Worm (Caenorhabditis elegans) whole organism, mixed stage, embryonic: Measurements from ENCODE around the gene nprt-1.
A peak's percentile ranks its signal among the peaks of the same experiment; 100 is the strongest.

ENCODE experiments used
- M03D4.4 ChIP-seq: sonication (generic microtip); optimal IDR thresholded peaks from 2 replicates; lab custom pipeline; 2017; ENCODE audit warnings: mild to moderate bottlenecking, missing genetic modification characterization, missing compliant biosample characterization
- bed-3 ChIP-seq: fragments of 200-800 bp; sonication (Bioruptor generic); optimal IDR thresholded peaks from 3 replicates; lab custom pipeline; 2018; ENCODE audit warnings: mild to moderate bottlenecking, missing genetic modification characterization, moderate library complexity, missing compliant biosample characterization
- blmp-1 ChIP-seq: fragments of 150-350 bp; optimal IDR thresholded peaks from 2 replicates; lab custom pipeline; 2014; ENCODE audit warnings: missing biosample characterization, missing genetic modification characterization
- ceh-39 ChIP-seq: fragments of 150-350 bp; optimal IDR thresholded peaks from 2 replicates; lab custom pipeline; 2014; ENCODE audit warnings: missing biosample characterization, missing genetic modification characterization
- ceh-43 ChIP-seq: fragments of 200-800 bp; sonication (Bioruptor generic); optimal IDR thresholded peaks from 2 replicates; lab custom pipeline; 2018; ENCODE audit warnings: mild to moderate bottlenecking, missing genetic modification characterization, moderate library complexity, missing compliant biosample characterization
- ceh-83 ChIP-seq: fragments of 200-800 bp; sonication (Bioruptor generic); optimal IDR thresholded peaks from 2 replicates; lab custom pipeline; 2018; ENCODE audit warnings: mild to moderate bottlenecking, missing genetic modification characterization, missing compliant biosample characterization
- ces-1 ChIP-seq: fragments of 150-350 bp; optimal IDR thresholded peaks from 2 replicates; lab custom pipeline; 2014; ENCODE audit warnings: missing biosample characterization, missing genetic modification reagents, missing genetic modification characterization
- cnd-1 ChIP-seq: fragments of 200-800 bp; sonication (Bioruptor generic); optimal IDR thresholded peaks from 2 replicates; lab custom pipeline; 2018; ENCODE audit warnings: mild to moderate bottlenecking, missing genetic modification characterization, missing compliant biosample characterization
- elt-3 ChIP-seq: fragments of 150-350 bp; optimal IDR thresholded peaks from 2 replicates; lab custom pipeline; 2014; ENCODE audit warnings: missing biosample characterization, missing genetic modification characterization
- flh-1 ChIP-seq: fragments of 200-800 bp; sonication (Bioruptor generic); optimal IDR thresholded peaks from 2 replicates; lab custom pipeline; 2018; ENCODE audit warnings: mild to moderate bottlenecking, missing genetic modification characterization, moderate library complexity, missing compliant biosample characterization
- ham-2 ChIP-seq: fragments of 200-800 bp; sonication (Bioruptor generic); optimal IDR thresholded peaks from 2 replicates; lab custom pipeline; 2018; ENCODE audit warnings: mild to moderate bottlenecking, missing genetic modification characterization, missing compliant biosample characterization
- hlh-1 ChIP-seq: fragments of 150-350 bp; optimal IDR thresholded peaks from 2 replicates; lab custom pipeline; 2014; ENCODE audit warnings: missing biosample characterization, missing genetic modification reagents, missing genetic modification characterization
- lin-13 ChIP-seq: fragments of 150-350 bp; optimal IDR thresholded peaks from 2 replicates; lab custom pipeline; 2014; ENCODE audit warnings: missing biosample characterization, missing genetic modification characterization
- lin-32 ChIP-seq: fragments of 200-800 bp; sonication (Bioruptor generic); optimal IDR thresholded peaks from 2 replicates; lab custom pipeline; 2018; ENCODE audit warnings: mild to moderate bottlenecking, missing genetic modification characterization, missing compliant biosample characterization
- lsy-2 ChIP-seq: fragments of 150-350 bp; optimal IDR thresholded peaks from 2 replicates; lab custom pipeline; 2014; ENCODE audit warnings: missing biosample characterization, missing genetic modification characterization
- mep-1 ChIP-seq: fragments of 150-350 bp; optimal IDR thresholded peaks from 2 replicates; lab custom pipeline; 2017; ENCODE audit warnings: missing biosample characterization, missing genetic modification reagents, missing genetic modification characterization, inconsistent platforms
- mls-2 ChIP-seq: sonication (generic microtip); optimal IDR thresholded peaks from 2 replicates; lab custom pipeline; 2016; ENCODE audit warnings: mild to moderate bottlenecking, missing genetic modification characterization, moderate library complexity, missing compliant biosample characterization
- nhr-12 ChIP-seq: fragments of 150-350 bp; optimal IDR thresholded peaks from 2 replicates; lab custom pipeline; 2014; ENCODE audit warnings: missing biosample characterization, missing genetic modification characterization
- nhr-2 ChIP-seq: fragments of 150-350 bp; optimal IDR thresholded peaks from 2 replicates; lab custom pipeline; 2014; ENCODE audit warnings: missing biosample characterization, missing genetic modification characterization
- nhr-237 ChIP-seq: fragments of 150-350 bp; optimal IDR thresholded peaks from 2 replicates; lab custom pipeline; 2014; ENCODE audit warnings: missing biosample characterization, missing genetic modification characterization
- nhr-28 ChIP-seq: fragments of 150-350 bp; optimal IDR thresholded peaks from 2 replicates; lab custom pipeline; 2014; ENCODE audit warnings: missing biosample characterization, missing genetic modification characterization
- nhr-76 ChIP-seq: sonication (generic microtip); optimal IDR thresholded peaks from 2 replicates; lab custom pipeline; 2017; ENCODE audit warnings: missing biosample characterization, missing genetic modification characterization
- pha-4 ChIP-seq: fragments of 150-350 bp; optimal IDR thresholded peaks from 2 replicates; lab custom pipeline; 2018; ENCODE audit warnings: missing biosample characterization, missing genetic modification reagents, missing genetic modification characterization
- sem-2 ChIP-seq: fragments of 200-800 bp; sonication (Bioruptor generic); optimal IDR thresholded peaks from 2 replicates; lab custom pipeline; 2018; ENCODE audit warnings: mild to moderate bottlenecking, missing genetic modification characterization, missing compliant biosample characterization
- snpc-4 ChIP-seq: fragments of 150-350 bp; optimal IDR thresholded peaks from 2 replicates; lab custom pipeline; 2014; ENCODE audit warnings: missing biosample characterization, missing genetic modification characterization
- sptf-1 ChIP-seq: sonication (generic microtip); optimal IDR thresholded peaks from 2 replicates; lab custom pipeline; 2017; ENCODE audit warnings: mild to moderate bottlenecking, missing genetic modification characterization, moderate library complexity, missing compliant biosample characterization
- tbx-8 ChIP-seq: fragments of 200-800 bp; sonication (Bioruptor generic); optimal IDR thresholded peaks from 2 replicates; lab custom pipeline; 2018; ENCODE audit warnings: mild to moderate bottlenecking, missing genetic modification characterization, moderate library complexity, missing compliant biosample characterization
- unc-120 ChIP-seq: sonication (generic microtip); optimal IDR thresholded peaks from 2 replicates; lab custom pipeline; 2017; ENCODE audit warnings: missing genetic modification characterization, missing compliant biosample characterization; ENCODE audit not compliant: poor library complexity, severe bottlenecking
- unc-39 ChIP-seq: fragments of 150-350 bp; optimal IDR thresholded peaks from 2 replicates; lab custom pipeline; 2014; ENCODE audit warnings: missing biosample characterization, missing genetic modification characterization
- unc-62 ChIP-seq: fragments of 150-350 bp; optimal IDR thresholded peaks from 2 replicates; lab custom pipeline; 2014; ENCODE audit warnings: missing biosample characterization, missing genetic modification reagents, missing genetic modification characterization
- zip-8 ChIP-seq: fragments of 150-350 bp; optimal IDR thresholded peaks from 2 replicates; lab custom pipeline; 2014; ENCODE audit warnings: missing biosample characterization, missing genetic modification characterization
- ztf-11 ChIP-seq: fragments of 150-350 bp; optimal IDR thresholded peaks from 2 replicates; lab custom pipeline; 2014; ENCODE audit warnings: missing biosample characterization, missing genetic modification characterization

The nprt-1 gene

DNA sequence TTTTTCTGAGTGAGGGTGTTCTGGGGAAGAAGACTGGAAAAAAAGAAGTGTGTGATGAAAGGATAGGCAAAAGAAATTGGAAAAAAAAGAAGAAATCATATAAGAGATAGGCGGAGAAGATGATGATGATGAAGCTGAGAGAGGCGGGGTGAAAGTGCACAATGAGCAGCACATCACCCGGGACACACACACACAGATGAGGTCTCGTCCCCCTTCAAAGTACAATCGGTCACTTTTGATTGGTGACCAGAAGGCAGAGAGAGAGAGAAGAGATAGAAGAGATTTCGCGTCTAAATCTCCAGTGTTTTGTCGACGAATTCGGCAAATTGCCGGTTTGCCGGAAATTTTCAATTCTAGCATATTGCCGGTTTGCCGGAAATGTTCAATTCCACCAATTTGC lies 5.0 kb downstream of the nprt-1 start:
- TF ChIP-seq sem-2 (GFP tag; lab: Kevin White, UChicago) (no peak), nhr-12 (no peak), unc-39 (tag; lab: Kevin White, UChicago) (no peak), sptf-1 (no peak), snpc-4 (no peak), lin-13 (no peak), hlh-1 (peak; percentile 36), ztf-11 (tag; lab: Kevin White, UChicago) (no peak), unc-62 (GFP tag; lab: Kevin White, UChicago) (peak; percentile 39), zip-8 (tag; lab: Kevin White, UChicago) (no peak), ces-1 (GFP tag; lab: Kevin White, UChicago) (no peak), ham-2 (GFP tag; lab: Kevin White, UChicago) (no peak), elt-3 (tag; lab: Kevin White, UChicago) (no peak), pha-4 (tag; lab: Kevin White, UChicago) (no peak), flh-1 (no peak), mls-2 (tag; lab: Kevin White, UChicago) (no peak), unc-120 (tag; lab: Kevin White, UChicago) (peak; percentile 1), M03D4.4 (tag; lab: Kevin White, UChicago) (no peak), ceh-43 (GFP tag; lab: Kevin White, UChicago) (no peak), lin-32 (no peak), cnd-1 (tag; lab: Kevin White, UChicago) (no peak), nhr-2 (tag; lab: Kevin White, UChicago) (no peak)

- TF ChIP-seq nhr-237 (tag; lab: Kevin White, UChicago) = no peak
- no peak for TF ChIP-seq nhr-12
- TF ChIP-seq snpc-4 = no peak
- TF ChIP-seq unc-120 (tag; lab: Kevin White, UChicago) = no peak
- TF ChIP-seq nhr-76 = no peak
- no peak for TF ChIP-seq sptf-1
- no peak for TF ChIP-seq ces-1 (GFP tag; lab: Kevin White, UChicago)
- TF ChIP-seq cnd-1 (tag; lab: Kevin White, UChicago) = no peak
- no peak for TF ChIP-seq ceh-43 (GFP tag; lab: Kevin White, UChicago)
- no peak for TF ChIP-seq pha-4 (tag; lab: Kevin White, UChicago)
- no peak for TF ChIP-seq bed-3 (GFP tag; lab: Kevin White, UChicago)
- TF ChIP-seq ceh-39 (tag; lab: Kevin White, UChicago) = no peak
- TF ChIP-seq unc-39 (tag; lab: Kevin White, UChicago) = no peak
- no peak for TF ChIP-seq hlh-1
- TF ChIP-seq ceh-83 (GFP tag; lab: Kevin White, UChicago) = no peak
Measured at ce11 chrIV:2864743-2865142, 25.5 kb downstream of the nprt-1 start, which contains the start of gene Y54G2A.16. Gene Y54G2A.16 (minus strand): TSS chrIV:2864843.

DNA sequence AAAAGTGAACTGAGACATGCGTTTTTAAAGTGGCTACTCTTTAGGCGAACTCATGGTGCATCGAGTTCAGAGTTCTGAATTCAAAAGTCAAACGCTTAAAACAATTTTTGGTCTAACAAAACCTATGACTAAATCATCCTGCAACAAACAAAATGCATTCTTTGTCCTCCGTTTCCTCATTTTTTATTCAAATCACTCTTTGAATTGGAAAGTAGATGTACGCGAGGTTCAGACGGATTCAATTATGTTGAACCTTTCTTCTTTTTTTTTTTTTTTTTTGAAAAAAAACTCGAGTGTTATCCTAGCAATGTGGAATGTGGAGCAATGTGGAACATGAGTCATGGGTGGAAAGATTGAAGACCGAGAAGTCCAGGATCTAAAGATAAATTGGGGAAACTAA lies 31.5 kb downstream of the nprt-1 start:
- TF ChIP-seq mep-1 = no peak
- TF ChIP-seq nhr-28 (tag; lab: Kevin White, UChicago) = no peak
- no peak for TF ChIP-seq elt-3 (tag; lab: Kevin White, UChicago)
- no peak for TF ChIP-seq zip-8 (tag; lab: Kevin White, UChicago)
- no peak for TF ChIP-seq ceh-43 (GFP tag; lab: Kevin White, UChicago)
- no peak for TF ChIP-seq nhr-12
- no peak for TF ChIP-seq sptf-1
- TF ChIP-seq unc-120 (tag; lab: Kevin White, UChicago) = no peak
- TF ChIP-seq tbx-8 (GFP tag; lab: Kevin White, UChicago) = no peak
- TF ChIP-seq ceh-39 (tag; lab: Kevin White, UChicago) = no peak
- TF ChIP-seq nhr-2 (tag; lab: Kevin White, UChicago) = no peak
- TF ChIP-seq pha-4 (tag; lab: Kevin White, UChicago) = no peak
- TF ChIP-seq ceh-83 (GFP tag; lab: Kevin White, UChicago) = no peak
- TF ChIP-seq lin-32 = no peak
- no peak for TF ChIP-seq M03D4.4 (tag; lab: Kevin White, UChicago)
- no peak for TF ChIP-seq bed-3 (GFP tag; lab: Kevin White, UChicago)
- TF ChIP-seq blmp-1 = no peak

DNA sequence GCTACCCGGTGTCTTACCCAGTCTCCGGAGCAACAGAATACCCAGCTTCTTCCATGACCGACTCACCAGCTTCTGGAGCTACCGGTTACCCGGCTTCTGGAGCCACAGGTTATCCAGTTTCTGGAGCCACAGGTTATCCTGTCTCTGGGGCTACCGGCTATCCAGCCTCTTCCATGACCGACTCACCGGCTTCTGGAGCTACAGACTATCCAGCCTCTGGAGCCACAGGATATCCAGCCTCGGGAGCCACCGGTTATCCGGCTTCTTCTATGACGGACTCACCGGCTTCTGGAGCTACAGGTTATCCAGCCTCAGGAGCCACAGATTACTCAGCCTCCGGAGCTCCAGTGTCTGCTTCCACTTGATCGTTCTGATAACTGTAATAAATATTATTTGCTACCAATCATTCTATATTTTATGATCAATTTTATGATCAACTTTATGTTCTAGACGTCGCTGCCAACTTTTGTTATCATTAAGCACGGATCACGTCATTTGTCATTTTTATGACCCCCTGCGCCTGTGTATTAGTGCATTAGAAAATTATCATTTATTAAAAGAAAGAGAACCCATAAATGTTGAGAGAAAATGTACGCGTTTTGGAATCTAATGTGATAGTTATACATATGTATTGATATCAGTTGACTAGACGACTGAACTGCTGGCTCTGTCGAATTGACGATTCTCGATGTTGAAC lies 35.0 kb downstream of the nprt-1 start:
- TF ChIP-seq lsy-2 (tag; lab: Kevin White, UChicago) = no peak
- TF ChIP-seq mep-1 = no peak
- TF ChIP-seq blmp-1 = no peak
- TF ChIP-seq ham-2 (GFP tag; lab: Kevin White, UChicago) = no peak
- no peak for TF ChIP-seq flh-1
- no peak for TF ChIP-seq elt-3 (tag; lab: Kevin White, UChicago)
- TF ChIP-seq bed-3 (GFP tag; lab: Kevin White, UChicago) = no peak
- no peak for TF ChIP-seq cnd-1 (tag; lab: Kevin White, UChicago)
- no peak for TF ChIP-seq ceh-83 (GFP tag; lab: Kevin White, UChicago)
- TF ChIP-seq lin-32 = no peak
- TF ChIP-seq sem-2 (GFP tag; lab: Kevin White, UChicago) = no peak
- TF ChIP-seq lin-13 = no peak
